Worm (Caenorhabditis elegans) whole organism, mixed stage, embryonic: ENCODE results near the gene Y38F1A.8.

Experiments used
- M03D4.4 ChIP-seq: sonication (generic microtip); optimal IDR thresholded peaks from 2 replicates; lab custom pipeline; 2017; ENCODE audit warnings: mild to moderate bottlenecking, missing genetic modification characterization, missing compliant biosample characterization
- bed-3 ChIP-seq: fragments of 200-800 bp; sonication (Bioruptor generic); optimal IDR thresholded peaks from 3 replicates; lab custom pipeline; 2018; ENCODE audit warnings: mild to moderate bottlenecking, missing genetic modification characterization, moderate library complexity, missing compliant biosample characterization
- blmp-1 ChIP-seq: fragments of 150-350 bp; optimal IDR thresholded peaks from 2 replicates; lab custom pipeline; 2014; ENCODE audit warnings: missing biosample characterization, missing genetic modification characterization
- ceh-39 ChIP-seq: fragments of 150-350 bp; optimal IDR thresholded peaks from 2 replicates; lab custom pipeline; 2014; ENCODE audit warnings: missing biosample characterization, missing genetic modification characterization
- ceh-43 ChIP-seq: fragments of 200-800 bp; sonication (Bioruptor generic); optimal IDR thresholded peaks from 2 replicates; lab custom pipeline; 2018; ENCODE audit warnings: mild to moderate bottlenecking, missing genetic modification characterization, moderate library complexity, missing compliant biosample characterization
- ceh-83 ChIP-seq: fragments of 200-800 bp; sonication (Bioruptor generic); optimal IDR thresholded peaks from 2 replicates; lab custom pipeline; 2018; ENCODE audit warnings: mild to moderate bottlenecking, missing genetic modification characterization, missing compliant biosample characterization
- ces-1 ChIP-seq: fragments of 150-350 bp; optimal IDR thresholded peaks from 2 replicates; lab custom pipeline; 2014; ENCODE audit warnings: missing biosample characterization, missing genetic modification reagents, missing genetic modification characterization
- cnd-1 ChIP-seq: fragments of 200-800 bp; sonication (Bioruptor generic); optimal IDR thresholded peaks from 2 replicates; lab custom pipeline; 2018; ENCODE audit warnings: mild to moderate bottlenecking, missing genetic modification characterization, missing compliant biosample characterization
- drap-1 ChIP-seq: fragments of 200-800 bp; sonication (Bioruptor generic); optimal IDR thresholded peaks from 3 replicates; lab custom pipeline; 2018; ENCODE audit warnings: mild to moderate bottlenecking, missing genetic modification characterization, missing compliant biosample characterization
- elt-1 ChIP-seq: sonication (generic microtip); optimal IDR thresholded peaks from 2 replicates; lab custom pipeline; 2017; ENCODE audit warnings: missing genetic modification characterization, mild to moderate bottlenecking, missing compliant biosample characterization, antibody characterized with exemption, moderate library complexity, borderline replicate concordance; ENCODE audit not compliant: insufficient read depth
- elt-3 ChIP-seq: fragments of 150-350 bp; optimal IDR thresholded peaks from 2 replicates; lab custom pipeline; 2014; ENCODE audit warnings: missing biosample characterization, missing genetic modification characterization
- ham-2 ChIP-seq: fragments of 200-800 bp; sonication (Bioruptor generic); optimal IDR thresholded peaks from 2 replicates; lab custom pipeline; 2018; ENCODE audit warnings: mild to moderate bottlenecking, missing genetic modification characterization, missing compliant biosample characterization
- hlh-1 ChIP-seq: fragments of 150-350 bp; optimal IDR thresholded peaks from 2 replicates; lab custom pipeline; 2014; ENCODE audit warnings: missing biosample characterization, missing genetic modification reagents, missing genetic modification characterization
- lin-13 ChIP-seq: fragments of 150-350 bp; optimal IDR thresholded peaks from 2 replicates; lab custom pipeline; 2014; ENCODE audit warnings: missing biosample characterization, missing genetic modification characterization
- lin-32 ChIP-seq: fragments of 200-800 bp; sonication (Bioruptor generic); optimal IDR thresholded peaks from 2 replicates; lab custom pipeline; 2018; ENCODE audit warnings: mild to moderate bottlenecking, missing genetic modification characterization, missing compliant biosample characterization
- lsy-2 ChIP-seq: fragments of 150-350 bp; optimal IDR thresholded peaks from 2 replicates; lab custom pipeline; 2014; ENCODE audit warnings: missing biosample characterization, missing genetic modification characterization
- mab-5 ChIP-seq: fragments of 150-350 bp; optimal IDR thresholded peaks from 2 replicates; lab custom pipeline; 2014; ENCODE audit warnings: missing biosample characterization, missing genetic modification characterization
- mep-1 ChIP-seq: fragments of 150-350 bp; optimal IDR thresholded peaks from 2 replicates; lab custom pipeline; 2017; ENCODE audit warnings: missing biosample characterization, missing genetic modification reagents, missing genetic modification characterization, inconsistent platforms
- mls-2 ChIP-seq: sonication (generic microtip); optimal IDR thresholded peaks from 2 replicates; lab custom pipeline; 2016; ENCODE audit warnings: mild to moderate bottlenecking, missing genetic modification characterization, moderate library complexity, missing compliant biosample characterization
- nhr-12 ChIP-seq: fragments of 150-350 bp; optimal IDR thresholded peaks from 2 replicates; lab custom pipeline; 2014; ENCODE audit warnings: missing biosample characterization, missing genetic modification characterization
- nhr-2 ChIP-seq: fragments of 150-350 bp; optimal IDR thresholded peaks from 2 replicates; lab custom pipeline; 2014; ENCODE audit warnings: missing biosample characterization, missing genetic modification characterization
- nhr-237 ChIP-seq: fragments of 150-350 bp; optimal IDR thresholded peaks from 2 replicates; lab custom pipeline; 2014; ENCODE audit warnings: missing biosample characterization, missing genetic modification characterization
- nhr-28 ChIP-seq: fragments of 150-350 bp; optimal IDR thresholded peaks from 2 replicates; lab custom pipeline; 2014; ENCODE audit warnings: missing biosample characterization, missing genetic modification characterization
- nhr-76 ChIP-seq: sonication (generic microtip); optimal IDR thresholded peaks from 2 replicates; lab custom pipeline; 2017; ENCODE audit warnings: missing biosample characterization, missing genetic modification characterization
- pha-4 ChIP-seq: fragments of 150-350 bp; optimal IDR thresholded peaks from 2 replicates; lab custom pipeline; 2018; ENCODE audit warnings: missing biosample characterization, missing genetic modification reagents, missing genetic modification characterization
- sem-2 ChIP-seq: fragments of 200-800 bp; sonication (Bioruptor generic); optimal IDR thresholded peaks from 2 replicates; lab custom pipeline; 2018; ENCODE audit warnings: mild to moderate bottlenecking, missing genetic modification characterization, missing compliant biosample characterization
- snpc-4 ChIP-seq: fragments of 150-350 bp; optimal IDR thresholded peaks from 2 replicates; lab custom pipeline; 2014; ENCODE audit warnings: missing biosample characterization, missing genetic modification characterization
- sptf-1 ChIP-seq: sonication (generic microtip); optimal IDR thresholded peaks from 2 replicates; lab custom pipeline; 2017; ENCODE audit warnings: mild to moderate bottlenecking, missing genetic modification characterization, moderate library complexity, missing compliant biosample characterization
- tbx-8 ChIP-seq: fragments of 200-800 bp; sonication (Bioruptor generic); optimal IDR thresholded peaks from 2 replicates; lab custom pipeline; 2018; ENCODE audit warnings: mild to moderate bottlenecking, missing genetic modification characterization, moderate library complexity, missing compliant biosample characterization
- unc-120 ChIP-seq: sonication (generic microtip); optimal IDR thresholded peaks from 2 replicates; lab custom pipeline; 2017; ENCODE audit warnings: missing genetic modification characterization, missing compliant biosample characterization; ENCODE audit not compliant: poor library complexity, severe bottlenecking
- unc-39 ChIP-seq: fragments of 150-350 bp; optimal IDR thresholded peaks from 2 replicates; lab custom pipeline; 2014; ENCODE audit warnings: missing biosample characterization, missing genetic modification characterization
- unc-62 ChIP-seq: fragments of 150-350 bp; optimal IDR thresholded peaks from 2 replicates; lab custom pipeline; 2014; ENCODE audit warnings: missing biosample characterization, missing genetic modification reagents, missing genetic modification characterization
- zip-8 ChIP-seq: fragments of 150-350 bp; optimal IDR thresholded peaks from 2 replicates; lab custom pipeline; 2014; ENCODE audit warnings: missing biosample characterization, missing genetic modification characterization
- ztf-11 ChIP-seq: fragments of 150-350 bp; optimal IDR thresholded peaks from 2 replicates; lab custom pipeline; 2014; ENCODE audit warnings: missing biosample characterization, missing genetic modification characterization

Gene Y38F1A.8

DNA sequence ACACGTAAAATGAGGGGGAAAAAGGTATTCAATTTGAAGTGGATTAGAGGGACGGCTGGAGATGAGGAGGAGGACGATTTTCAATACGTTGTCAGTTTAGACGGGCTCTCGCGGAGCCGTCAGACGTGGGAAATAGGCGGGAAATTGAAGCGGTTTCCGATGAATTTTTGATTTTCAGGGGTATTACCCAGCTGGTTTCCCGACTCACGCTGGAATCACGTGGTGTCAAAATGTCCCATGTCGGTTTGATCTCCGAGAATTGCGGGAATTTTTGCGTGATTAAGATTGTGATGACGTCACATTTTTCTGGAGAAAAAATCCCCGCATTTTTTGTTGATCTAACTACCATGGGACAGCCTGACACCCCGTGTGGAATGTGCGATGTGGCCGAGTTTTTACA is 12.0 kb upstream of the Y38F1A.8 start:
- TF ChIP-seq zip-8 (peak; percentile 46), bed-3 (GFP tag; lab: Kevin White, UChicago) (no peak)

- TF ChIP-seq nhr-28 (tag; lab: Kevin White, UChicago) = no peak
- no peak for TF ChIP-seq nhr-76
- TF ChIP-seq elt-3 (tag; lab: Kevin White, UChicago) = no peak
- no peak for TF ChIP-seq M03D4.4
- TF ChIP-seq unc-39 (tag; lab: Kevin White, UChicago) = no peak
- TF ChIP-seq bed-3 (GFP tag; lab: Kevin White, UChicago) = no peak
- no peak for TF ChIP-seq blmp-1 (tag; lab: Kevin White, UChicago)
- TF ChIP-seq unc-120 (tag; lab: Kevin White, UChicago) = peak; percentile 17
- TF ChIP-seq elt-1 (tag; lab: Kevin White, UChicago) = no peak
- peak; percentile 91 for TF ChIP-seq hlh-1 (tag; lab: Kevin White, UChicago)
- TF ChIP-seq mab-5 (tag; lab: Kevin White, UChicago) = no peak
- TF ChIP-seq sptf-1 (tag; lab: Kevin White, UChicago) = no peak
- TF ChIP-seq mep-1 (tag; lab: Kevin White, UChicago) = no peak
- peak; percentile 6 for TF ChIP-seq unc-62 (GFP tag; lab: Kevin White, UChicago)
- TF ChIP-seq pha-4 = no peak
- no peak for TF ChIP-seq mls-2 (tag; lab: Kevin White, UChicago)
- no peak for TF ChIP-seq tbx-8 (GFP tag; lab: Kevin White, UChicago)
- TF ChIP-seq lin-13 (tag; lab: Kevin White, UChicago) = no peak
- no peak for TF ChIP-seq ceh-39 (tag; lab: Kevin White, UChicago)
These were observed 7.2 kb upstream of the Y38F1A.8 start, which contains the start of gene oig-2 for ce11 chrII:13007717-13008461. oig-2 (minus strand) TSS chrII:13008164.

- TF ChIP-seq sptf-1 (tag; lab: Kevin White, UChicago) (no peak), nhr-2 (no peak), ztf-11 (no peak), mep-1 (tag; lab: Kevin White, UChicago) (no peak), unc-39 (tag; lab: Kevin White, UChicago) (no peak), ham-2 (GFP tag; lab: Kevin White, UChicago) (no peak), lin-32 (GFP tag; lab: Kevin White, UChicago) (no peak), pha-4 (no peak), nhr-76 (no peak), sem-2 (GFP tag; lab: Kevin White, UChicago) (no peak), snpc-4 (tag; lab: Kevin White, UChicago) (no peak), mab-5 (tag; lab: Kevin White, UChicago) (no peak)
- TF ChIP-seq, all 35 proteins: peak for 0
These were observed 5.6 kb upstream of the Y38F1A.8 start for ce11 chrII:13006283-13006682.

ce11 chrII:13004872-13005252 is 4.2 kb upstream of the Y38F1A.8 start:
- TF ChIP-seq nhr-237 (tag; lab: Kevin White, UChicago) (no peak), ceh-39 (tag; lab: Kevin White, UChicago) (no peak)

ce11 chrII:13004160-13004871 is 3.7 kb upstream of the Y38F1A.8 start:
- TF ChIP-seq sem-2 (GFP tag; lab: Kevin White, UChicago) (no peak), ztf-11 (no peak), hlh-1 (tag; lab: Kevin White, UChicago) (no peak), zip-8 (no peak), unc-120 (tag; lab: Kevin White, UChicago) (no peak), ceh-43 (GFP tag; lab: Kevin White, UChicago) (no peak), nhr-28 (tag; lab: Kevin White, UChicago) (no peak), lin-13 (tag; lab: Kevin White, UChicago) (no peak), sptf-1 (tag; lab: Kevin White, UChicago) (no peak), nhr-12 (tag; lab: Kevin White, UChicago) (no peak), unc-62 (GFP tag; lab: Kevin White, UChicago) (peak; percentile 85), blmp-1 (tag; lab: Kevin White, UChicago) (no peak), lin-32 (GFP tag; lab: Kevin White, UChicago) (no peak), lsy-2 (tag; lab: Kevin White, UChicago) (no peak), tbx-8 (GFP tag; lab: Kevin White, UChicago) (no peak), ham-2 (GFP tag; lab: Kevin White, UChicago) (peak; percentile 6), elt-1 (tag; lab: Kevin White, UChicago) (no peak), unc-39 (tag; lab: Kevin White, UChicago) (no peak), pha-4 (no peak), M03D4.4 (no peak), nhr-2 (no peak), elt-3 (tag; lab: Kevin White, UChicago) (peak; percentile 25), nhr-76 (no peak), ces-1 (GFP tag; lab: Kevin White, UChicago) (no peak), drap-1 (GFP tag; lab: Kevin White, UChicago) (no peak), cnd-1 (no peak), mab-5 (tag; lab: Kevin White, UChicago) (peak; percentile 69), mep-1 (tag; lab: Kevin White, UChicago) (no peak), mls-2 (tag; lab: Kevin White, UChicago) (no peak), ceh-83 (GFP tag; lab: Kevin White, UChicago) (no peak), nhr-237 (tag; lab: Kevin White, UChicago) (no peak), ceh-39 (tag; lab: Kevin White, UChicago) (no peak)
